Worm (Caenorhabditis elegans): ENCODE measurements around the gene Y39A1A.24.

- TF ChIP-seq lin-13 (GFP tag; optimal IDR thresholded peaks at IDR 0.05) (no peak), zag-1 (tag; optimal IDR thresholded peaks at IDR 0.05) (no peak), ztf-11 (tag; optimal IDR thresholded peaks at IDR 0.05) (no peak), nhr-11 (tag; optimal IDR thresholded peaks at IDR 0.05) (no peak), nhr-76 (tag; optimal IDR thresholded peaks at IDR 0.05) (no peak), fkh-10 (GFP tag; optimal IDR thresholded peaks at IDR 0.05) (no peak), lin-35 (GFP tag; optimal IDR thresholded peaks at IDR 0.05) (no peak), fkh-8 (tag; optimal IDR thresholded peaks at IDR 0.05) (peak; percentile 84), pqm-1 (tag; optimal IDR thresholded peaks at IDR 0.05) (no peak), sox-4 (tag; optimal IDR thresholded peaks at IDR 0.05) (peak; percentile 4)
Observed at ce11 chrIII:10600894-10601293, 11.5 kb upstream of the Y39A1A.24 start.
